Worm (Caenorhabditis elegans) whole organism, mixed stage, embryonic: ENCODE data around the gene gst-30.
A peak's percentile ranks its signal among the peaks of the same experiment; 100 is the strongest.
"Not testable (repeated sequence)": the region's sequence is repeated elsewhere in the genome, so short reads cannot be mapped to it uniquely, and the experiment has no call there.

Experiments used
- M03D4.4 ChIP-seq: sonication (generic microtip); optimal IDR thresholded peaks from 2 replicates; lab custom pipeline; 2017; ENCODE audit warnings: mild to moderate bottlenecking, missing genetic modification characterization, missing compliant biosample characterization
- bed-3 ChIP-seq: fragments of 200-800 bp; sonication (Bioruptor generic); optimal IDR thresholded peaks from 3 replicates; lab custom pipeline; 2018; ENCODE audit warnings: mild to moderate bottlenecking, missing genetic modification characterization, moderate library complexity, missing compliant biosample characterization
- blmp-1 ChIP-seq: fragments of 150-350 bp; optimal IDR thresholded peaks from 2 replicates; lab custom pipeline; 2014; ENCODE audit warnings: missing biosample characterization, missing genetic modification characterization
- ceh-39 ChIP-seq: fragments of 150-350 bp; optimal IDR thresholded peaks from 2 replicates; lab custom pipeline; 2014; ENCODE audit warnings: missing biosample characterization, missing genetic modification characterization
- ceh-43 ChIP-seq: fragments of 200-800 bp; sonication (Bioruptor generic); optimal IDR thresholded peaks from 2 replicates; lab custom pipeline; 2018; ENCODE audit warnings: mild to moderate bottlenecking, missing genetic modification characterization, moderate library complexity, missing compliant biosample characterization
- ceh-83 ChIP-seq: fragments of 200-800 bp; sonication (Bioruptor generic); optimal IDR thresholded peaks from 2 replicates; lab custom pipeline; 2018; ENCODE audit warnings: mild to moderate bottlenecking, missing genetic modification characterization, missing compliant biosample characterization
- ces-1 ChIP-seq: fragments of 150-350 bp; optimal IDR thresholded peaks from 2 replicates; lab custom pipeline; 2014; ENCODE audit warnings: missing biosample characterization, missing genetic modification reagents, missing genetic modification characterization
- cnd-1 ChIP-seq: fragments of 200-800 bp; sonication (Bioruptor generic); optimal IDR thresholded peaks from 2 replicates; lab custom pipeline; 2018; ENCODE audit warnings: mild to moderate bottlenecking, missing genetic modification characterization, missing compliant biosample characterization
- drap-1 ChIP-seq: fragments of 200-800 bp; sonication (Bioruptor generic); optimal IDR thresholded peaks from 3 replicates; lab custom pipeline; 2018; ENCODE audit warnings: mild to moderate bottlenecking, missing genetic modification characterization, missing compliant biosample characterization
- elt-1 ChIP-seq: sonication (generic microtip); optimal IDR thresholded peaks from 2 replicates; lab custom pipeline; 2017; ENCODE audit warnings: missing genetic modification characterization, mild to moderate bottlenecking, missing compliant biosample characterization, antibody characterized with exemption, moderate library complexity, borderline replicate concordance; ENCODE audit not compliant: insufficient read depth
- elt-3 ChIP-seq: fragments of 150-350 bp; optimal IDR thresholded peaks from 2 replicates; lab custom pipeline; 2014; ENCODE audit warnings: missing biosample characterization, missing genetic modification characterization
- flh-1 ChIP-seq: fragments of 200-800 bp; sonication (Bioruptor generic); optimal IDR thresholded peaks from 2 replicates; lab custom pipeline; 2018; ENCODE audit warnings: mild to moderate bottlenecking, missing genetic modification characterization, moderate library complexity, missing compliant biosample characterization
- ham-2 ChIP-seq: fragments of 200-800 bp; sonication (Bioruptor generic); optimal IDR thresholded peaks from 2 replicates; lab custom pipeline; 2018; ENCODE audit warnings: mild to moderate bottlenecking, missing genetic modification characterization, missing compliant biosample characterization
- hlh-1 ChIP-seq: fragments of 150-350 bp; optimal IDR thresholded peaks from 2 replicates; lab custom pipeline; 2014; ENCODE audit warnings: missing biosample characterization, missing genetic modification reagents, missing genetic modification characterization
- lin-13 ChIP-seq: fragments of 150-350 bp; optimal IDR thresholded peaks from 2 replicates; lab custom pipeline; 2014; ENCODE audit warnings: missing biosample characterization, missing genetic modification characterization
- lin-32 ChIP-seq: fragments of 200-800 bp; sonication (Bioruptor generic); optimal IDR thresholded peaks from 2 replicates; lab custom pipeline; 2018; ENCODE audit warnings: mild to moderate bottlenecking, missing genetic modification characterization, missing compliant biosample characterization
- lsy-2 ChIP-seq: fragments of 150-350 bp; optimal IDR thresholded peaks from 2 replicates; lab custom pipeline; 2014; ENCODE audit warnings: missing biosample characterization, missing genetic modification characterization
- mab-5 ChIP-seq: fragments of 150-350 bp; optimal IDR thresholded peaks from 2 replicates; lab custom pipeline; 2014; ENCODE audit warnings: missing biosample characterization, missing genetic modification characterization
- mep-1 ChIP-seq: fragments of 150-350 bp; optimal IDR thresholded peaks from 2 replicates; lab custom pipeline; 2017; ENCODE audit warnings: missing biosample characterization, missing genetic modification reagents, missing genetic modification characterization, inconsistent platforms
- mls-2 ChIP-seq: sonication (generic microtip); optimal IDR thresholded peaks from 2 replicates; lab custom pipeline; 2016; ENCODE audit warnings: mild to moderate bottlenecking, missing genetic modification characterization, moderate library complexity, missing compliant biosample characterization
- nhr-12 ChIP-seq: fragments of 150-350 bp; optimal IDR thresholded peaks from 2 replicates; lab custom pipeline; 2014; ENCODE audit warnings: missing biosample characterization, missing genetic modification characterization
- nhr-2 ChIP-seq: fragments of 150-350 bp; optimal IDR thresholded peaks from 2 replicates; lab custom pipeline; 2014; ENCODE audit warnings: missing biosample characterization, missing genetic modification characterization
- nhr-237 ChIP-seq: fragments of 150-350 bp; optimal IDR thresholded peaks from 2 replicates; lab custom pipeline; 2014; ENCODE audit warnings: missing biosample characterization, missing genetic modification characterization
- nhr-28 ChIP-seq: fragments of 150-350 bp; optimal IDR thresholded peaks from 2 replicates; lab custom pipeline; 2014; ENCODE audit warnings: missing biosample characterization, missing genetic modification characterization
- nhr-76 ChIP-seq: sonication (generic microtip); optimal IDR thresholded peaks from 2 replicates; lab custom pipeline; 2017; ENCODE audit warnings: missing biosample characterization, missing genetic modification characterization
- pha-4 ChIP-seq: fragments of 150-350 bp; optimal IDR thresholded peaks from 2 replicates; lab custom pipeline; 2018; ENCODE audit warnings: missing biosample characterization, missing genetic modification reagents, missing genetic modification characterization
- sem-2 ChIP-seq: fragments of 200-800 bp; sonication (Bioruptor generic); optimal IDR thresholded peaks from 2 replicates; lab custom pipeline; 2018; ENCODE audit warnings: mild to moderate bottlenecking, missing genetic modification characterization, missing compliant biosample characterization
- snpc-4 ChIP-seq: fragments of 150-350 bp; optimal IDR thresholded peaks from 2 replicates; lab custom pipeline; 2014; ENCODE audit warnings: missing biosample characterization, missing genetic modification characterization
- sptf-1 ChIP-seq: sonication (generic microtip); optimal IDR thresholded peaks from 2 replicates; lab custom pipeline; 2017; ENCODE audit warnings: mild to moderate bottlenecking, missing genetic modification characterization, moderate library complexity, missing compliant biosample characterization
- tbx-8 ChIP-seq: fragments of 200-800 bp; sonication (Bioruptor generic); optimal IDR thresholded peaks from 2 replicates; lab custom pipeline; 2018; ENCODE audit warnings: mild to moderate bottlenecking, missing genetic modification characterization, moderate library complexity, missing compliant biosample characterization
- unc-120 ChIP-seq: sonication (generic microtip); optimal IDR thresholded peaks from 2 replicates; lab custom pipeline; 2017; ENCODE audit warnings: missing genetic modification characterization, missing compliant biosample characterization; ENCODE audit not compliant: poor library complexity, severe bottlenecking
- unc-39 ChIP-seq: fragments of 150-350 bp; optimal IDR thresholded peaks from 2 replicates; lab custom pipeline; 2014; ENCODE audit warnings: missing biosample characterization, missing genetic modification characterization
- unc-62 ChIP-seq: fragments of 150-350 bp; optimal IDR thresholded peaks from 2 replicates; lab custom pipeline; 2014; ENCODE audit warnings: missing biosample characterization, missing genetic modification reagents, missing genetic modification characterization
- zip-8 ChIP-seq: fragments of 150-350 bp; optimal IDR thresholded peaks from 2 replicates; lab custom pipeline; 2014; ENCODE audit warnings: missing biosample characterization, missing genetic modification characterization
- ztf-11 ChIP-seq: fragments of 150-350 bp; optimal IDR thresholded peaks from 2 replicates; lab custom pipeline; 2014; ENCODE audit warnings: missing biosample characterization, missing genetic modification characterization

Gene gst-30

ce11 chrII:4904778-4905177 is 30.1 kb downstream of the gst-30 start, which contains the start of gene btbd-10:
Gene btbd-10 (plus strand): TSS chrII:4905008.
- TF ChIP-seq ces-1 (GFP tag; lab: Kevin White, UChicago), result no peak
- no peak for TF ChIP-seq lin-32
- TF ChIP-seq nhr-2 (tag; lab: Kevin White, UChicago), result no peak
- TF ChIP-seq bed-3, result no peak
- TF ChIP-seq ztf-11 (tag; lab: Kevin White, UChicago), result no peak
- no peak for TF ChIP-seq mab-5 (tag; lab: Kevin White, UChicago)
- no peak for TF ChIP-seq snpc-4 (tag; lab: Kevin White, UChicago)
- no peak for TF ChIP-seq ceh-83 (GFP tag; lab: Kevin White, UChicago)
- no peak for TF ChIP-seq mep-1 (tag; lab: Kevin White, UChicago)
- no peak for TF ChIP-seq unc-120
- TF ChIP-seq lin-13, result no peak
- TF ChIP-seq elt-1 (tag; lab: Kevin White, UChicago), result no peak
- TF ChIP-seq tbx-8, result no peak
- TF ChIP-seq M03D4.4 (tag; lab: Kevin White, UChicago), result no peak
- no peak for TF ChIP-seq drap-1
- TF ChIP-seq nhr-76 (tag; lab: Kevin White, UChicago), result no peak
- TF ChIP-seq unc-39 (tag; lab: Kevin White, UChicago), result no peak

- peak; percentile 70 for TF ChIP-seq pha-4 (tag; lab: Kevin White, UChicago)
- TF ChIP-seq flh-1 (GFP tag; lab: Kevin White, UChicago), result no peak
- TF ChIP-seq ham-2 (GFP tag; lab: Kevin White, UChicago), result peak; percentile 50
- peak; percentile 41 for TF ChIP-seq mep-1 (tag; lab: Kevin White, UChicago)
- TF ChIP-seq unc-62 (GFP tag; lab: Kevin White, UChicago), result peak; percentile 97
- no peak for TF ChIP-seq nhr-2 (tag; lab: Kevin White, UChicago)
- TF ChIP-seq nhr-12 (tag; lab: Kevin White, UChicago), result no peak
- TF ChIP-seq lin-13, result no peak
- peak; percentile 84 for TF ChIP-seq hlh-1 (tag; lab: Kevin White, UChicago)
- TF ChIP-seq mab-5 (tag; lab: Kevin White, UChicago), result no peak
- no peak for TF ChIP-seq M03D4.4 (tag; lab: Kevin White, UChicago)
- peak; percentile 93 for TF ChIP-seq ces-1 (GFP tag; lab: Kevin White, UChicago)
- no peak for TF ChIP-seq ztf-11 (tag; lab: Kevin White, UChicago)
- TF ChIP-seq nhr-237 (tag; lab: Kevin White, UChicago), result peak; percentile 40
- no peak for TF ChIP-seq drap-1
- TF ChIP-seq sptf-1 (tag; lab: Kevin White, UChicago), result no peak
- no peak for TF ChIP-seq sem-2 (GFP tag; lab: Kevin White, UChicago)
- peak; percentile 56 for TF ChIP-seq lsy-2 (tag; lab: Kevin White, UChicago)
- no peak for TF ChIP-seq elt-3 (tag; lab: Kevin White, UChicago)
- TF ChIP-seq ceh-43 (GFP tag; lab: Kevin White, UChicago), result no peak
- TF ChIP-seq ceh-39 (tag; lab: Kevin White, UChicago), result no peak
- peak; percentile 34 for TF ChIP-seq unc-120
- no peak for TF ChIP-seq blmp-1 (tag; lab: Kevin White, UChicago)
Measured at ce11 chrII:4904277-4904676, 30.6 kb downstream of the gst-30 start.

ce11 chrII:4903696-4904095 is 31.2 kb downstream of the gst-30 start, which contains the start of gene sgt-1:
Gene sgt-1 (minus strand): TSS chrII:4903796.
- not testable (repeated sequence) for TF ChIP-seq mep-1 (tag; lab: Kevin White, UChicago); ham-2 (GFP tag; lab: Kevin White, UChicago); mab-5 (tag; lab: Kevin White, UChicago)

ce11 chrII:4902035-4902434 is 32.8 kb downstream of the gst-30 start, which contains the start of gene R05F9.9:
Gene R05F9.9 (minus strand): TSS chrII:4902100.
- TF ChIP-seq ceh-39 (tag; lab: Kevin White, UChicago) (peak; percentile 75), bed-3 (no peak), elt-3 (tag; lab: Kevin White, UChicago) (no peak), flh-1 (GFP tag; lab: Kevin White, UChicago) (no peak), nhr-12 (tag; lab: Kevin White, UChicago) (no peak), tbx-8 (no peak), drap-1 (no peak), nhr-28 (tag; lab: Kevin White, UChicago) (no peak), sem-2 (GFP tag; lab: Kevin White, UChicago) (no peak), unc-62 (GFP tag; lab: Kevin White, UChicago) (no peak), pha-4 (tag; lab: Kevin White, UChicago) (no peak), mep-1 (tag; lab: Kevin White, UChicago) (peak; percentile 46), nhr-76 (tag; lab: Kevin White, UChicago) (no peak), snpc-4 (tag; lab: Kevin White, UChicago) (no peak), mls-2 (tag; lab: Kevin White, UChicago) (no peak), elt-1 (tag; lab: Kevin White, UChicago) (no peak), ces-1 (GFP tag; lab: Kevin White, UChicago) (peak; percentile 29), ceh-43 (GFP tag; lab: Kevin White, UChicago) (no peak), zip-8 (no peak), mab-5 (tag; lab: Kevin White, UChicago) (no peak), nhr-237 (tag; lab: Kevin White, UChicago) (no peak), ceh-83 (GFP tag; lab: Kevin White, UChicago) (no peak), ham-2 (GFP tag; lab: Kevin White, UChicago) (no peak), hlh-1 (tag; lab: Kevin White, UChicago) (no peak), unc-120 (no peak), nhr-2 (tag; lab: Kevin White, UChicago) (no peak), cnd-1 (no peak), sptf-1 (tag; lab: Kevin White, UChicago) (no peak), unc-39 (tag; lab: Kevin White, UChicago) (no peak), ztf-11 (tag; lab: Kevin White, UChicago) (no peak), lsy-2 (tag; lab: Kevin White, UChicago) (peak; percentile 37), blmp-1 (tag; lab: Kevin White, UChicago) (no peak), lin-32 (no peak), M03D4.4 (tag; lab: Kevin White, UChicago) (no peak), lin-13 (no peak)
- TF ChIP-seq, all 35 proteins: peak for 4
